Fruit fly (Drosophila melanogaster) whole organism, prepupa: ENCODE results near the gene vito.

Experiments
- Blimp-1 ChIP-seq: fragments of 200-800 bp; sonication (Bioruptor generic); optimal IDR thresholded peaks from 3 replicates; lab custom pipeline; 2017; ENCODE audit warnings: missing biosample characterization, missing genetic modification characterization, mild to moderate bottlenecking, moderate library complexity, missing genetic modification reagents
- CG10669 ChIP-seq: fragments of 200-800 bp; sonication (Bioruptor generic); optimal IDR thresholded peaks from 3 replicates; lab custom pipeline; 2018; ENCODE audit warnings: missing biosample characterization, mild to moderate bottlenecking, missing genetic modification characterization, moderate library complexity
- CG11762 ChIP-seq: fragments of 200-800 bp; sonication (Bioruptor generic); optimal IDR thresholded peaks from 3 replicates; lab custom pipeline; 2016; ENCODE audit warnings: missing biosample characterization, missing genetic modification characterization; ENCODE audit not compliant: insufficient read depth
- CG11902 ChIP-seq: fragments of 200-800 bp; sonication (Bioruptor generic); optimal IDR thresholded peaks from 3 replicates; lab custom pipeline; 2016; ENCODE audit warnings: missing biosample characterization, missing genetic modification characterization
- CG15336 ChIP-seq: fragments of 200-800 bp; sonication (Bioruptor generic); IDR thresholded peaks from 2 replicates; pipeline ENCODE4 v1.3.6; 2022; ENCODE audit warnings: missing biosample characterization, missing genetic modification characterization
- CG1621 ChIP-seq: fragments of 200-800 bp; sonication (Bioruptor generic); optimal IDR thresholded peaks from 3 replicates; lab custom pipeline; 2018; ENCODE audit warnings: missing biosample characterization, mild to moderate bottlenecking, missing genetic modification characterization
- CG16779 ChIP-seq: fragments of 200-800 bp; sonication (Bioruptor generic); optimal IDR thresholded peaks from 3 replicates; lab custom pipeline; 2017; ENCODE audit warnings: missing biosample characterization, mild to moderate bottlenecking, missing genetic modification characterization
- CG3032 ChIP-seq: fragments of 200-800 bp; optimal IDR thresholded peaks from 2 replicates; lab custom pipeline; 2019; ENCODE audit warnings: missing biosample characterization, mild to moderate bottlenecking, missing genetic modification characterization, moderate library complexity
- CG31627 ChIP-seq: fragments of 200-800 bp; sonication (Bioruptor generic); optimal IDR thresholded peaks from 3 replicates; lab custom pipeline; 2016; ENCODE audit warnings: missing biosample characterization, missing genetic modification characterization
- CG32006 ChIP-seq: fragments of 200-800 bp; sonication (Bioruptor generic); optimal IDR thresholded peaks from 3 replicates; lab custom pipeline; 2017; ENCODE audit warnings: missing biosample characterization, mild to moderate bottlenecking, missing genetic modification characterization
- CG34406 ChIP-seq: fragments of 200-800 bp; sonication (Bioruptor generic); optimal IDR thresholded peaks from 3 replicates; lab custom pipeline; 2016; ENCODE audit warnings: missing biosample characterization, missing genetic modification characterization
- CG3919 ChIP-seq: fragments of 200-800 bp; sonication (Bioruptor generic); optimal IDR thresholded peaks from 3 replicates; lab custom pipeline; 2016; ENCODE audit warnings: missing biosample characterization, missing genetic modification characterization
- CG4318 ChIP-seq: fragments of 200-800 bp; sonication (Bioruptor generic); optimal IDR thresholded peaks from 3 replicates; lab custom pipeline; 2017; ENCODE audit warnings: missing biosample characterization, mild to moderate bottlenecking, missing genetic modification characterization
- CG6163 ChIP-seq: fragments of 200-800 bp; sonication (Bioruptor generic); IDR thresholded peaks from 3 replicates; pipeline ENCODE4 v1.3.6; 2022; ENCODE audit warnings: missing biosample characterization, missing genetic modification characterization
- CG6276 ChIP-seq: fragments of 200-800 bp; sonication (Bioruptor generic); optimal IDR thresholded peaks from 2 replicates; lab custom pipeline; 2017; ENCODE audit warnings: missing biosample characterization, mild to moderate bottlenecking, missing genetic modification characterization
- CG6792 ChIP-seq: fragments of 200-800 bp; sonication (Bioruptor generic); optimal IDR thresholded peaks from 3 replicates; lab custom pipeline; 2016; ENCODE audit warnings: missing biosample characterization, missing genetic modification characterization
- CG6808 ChIP-seq: fragments of 200-800 bp; sonication (Bioruptor generic); optimal IDR thresholded peaks from 3 replicates; lab custom pipeline; 2017; ENCODE audit warnings: missing biosample characterization, missing genetic modification characterization, mild to moderate bottlenecking, moderate library complexity, missing genetic modification reagents
- CG8632 ChIP-seq: fragments of 200-800 bp; sonication (Bioruptor generic); optimal IDR thresholded peaks from 3 replicates; lab custom pipeline; 2016; ENCODE audit warnings: missing biosample characterization, missing genetic modification characterization
- Eip75B ChIP-seq: fragments of 200-800 bp; sonication (Bioruptor generic); optimal IDR thresholded peaks from 3 replicates; lab custom pipeline; 2016; ENCODE audit warnings: missing biosample characterization, missing genetic modification characterization
- Eip78C ChIP-seq: fragments of 200-800 bp; sonication (Bioruptor generic); peaks from one replicate; lab custom pipeline; 2016; ENCODE audit warnings: missing biosample characterization, missing genetic modification characterization
- Ets21C ChIP-seq: fragments of 200-800 bp; sonication (Bioruptor generic); optimal IDR thresholded peaks from 3 replicates; lab custom pipeline; 2016; ENCODE audit warnings: missing biosample characterization, missing genetic modification characterization
- Ets96B ChIP-seq: fragments of 200-800 bp; optimal IDR thresholded peaks from 2 replicates; lab custom pipeline; 2019; ENCODE audit warnings: missing biosample characterization, mild to moderate bottlenecking, missing genetic modification characterization, moderate library complexity
- Gug ChIP-seq: fragments of 200-800 bp; sonication (Bioruptor generic); IDR thresholded peaks from 2 replicates; pipeline ENCODE4 v1.3.6; 2022; ENCODE audit warnings: missing biosample characterization, missing genetic modification characterization
- Hr38 ChIP-seq: sonication (Bioruptor generic); optimal IDR thresholded peaks from 2 replicates; lab custom pipeline; 2016; ENCODE audit warnings: missing biosample characterization, missing genetic modification characterization
- Hr39 ChIP-seq: fragments of 200-800 bp; sonication (Bioruptor generic); optimal IDR thresholded peaks from 2 replicates; lab custom pipeline; 2016; ENCODE audit warnings: missing biosample characterization, missing genetic modification characterization
- Lpt ChIP-seq: fragments of 200-800 bp; sonication (Bioruptor generic); optimal IDR thresholded peaks from 3 replicates; lab custom pipeline; 2016; ENCODE audit warnings: missing biosample characterization, missing genetic modification characterization
- Met ChIP-seq: fragments of 200-800 bp; sonication (Bioruptor generic); optimal IDR thresholded peaks from 3 replicates; lab custom pipeline; 2016; ENCODE audit warnings: missing biosample characterization, missing genetic modification characterization
- OdsH ChIP-seq: fragments of 200-800 bp; sonication (Bioruptor generic); optimal IDR thresholded peaks from 3 replicates; lab custom pipeline; 2016; ENCODE audit warnings: missing biosample characterization, missing genetic modification characterization
- Smox ChIP-seq: fragments of 200-800 bp; sonication (Bioruptor generic); optimal IDR thresholded peaks from 3 replicates; lab custom pipeline; 2016; ENCODE audit warnings: missing biosample characterization, missing genetic modification characterization
- Sox102F ChIP-seq: fragments of 200-800 bp; sonication (Bioruptor generic); optimal IDR thresholded peaks from 2 replicates; lab custom pipeline; 2016; ENCODE audit warnings: missing biosample characterization, mild to moderate bottlenecking, missing genetic modification characterization
- Sox14 ChIP-seq: fragments of 200-800 bp; sonication (Bioruptor generic); optimal IDR thresholded peaks from 3 replicates; lab custom pipeline; 2016; ENCODE audit warnings: missing biosample characterization, missing genetic modification characterization
- Sox15 ChIP-seq: fragments of 200-800 bp; sonication (Bioruptor generic); optimal IDR thresholded peaks from 3 replicates; lab custom pipeline; 2016; ENCODE audit warnings: missing biosample characterization, missing genetic modification characterization
- achi ChIP-seq: fragments of 200-800 bp; sonication (Bioruptor generic); optimal IDR thresholded peaks from 3 replicates; lab custom pipeline; 2016; ENCODE audit warnings: missing biosample characterization, missing genetic modification characterization
- acj6 ChIP-seq: fragments of 200-800 bp; sonication (Bioruptor generic); optimal IDR thresholded peaks from 3 replicates; lab custom pipeline; 2016; ENCODE audit warnings: missing biosample characterization, missing genetic modification characterization
- dac ChIP-seq: fragments of 200-800 bp; sonication (Bioruptor generic); optimal IDR thresholded peaks from 2 replicates; lab custom pipeline; 2017; ENCODE audit warnings: missing biosample characterization, mild to moderate bottlenecking, missing genetic modification characterization
- eg ChIP-seq: fragments of 200-800 bp; sonication (Bioruptor generic); IDR thresholded peaks from 3 replicates; pipeline ENCODE4 v1.3.6; 2022; ENCODE audit warnings: missing biosample characterization, missing genetic modification characterization
- fd59A ChIP-seq: fragments of 200-800 bp; sonication (Bioruptor generic); optimal IDR thresholded peaks from 2 replicates; lab custom pipeline; 2017; ENCODE audit warnings: missing biosample characterization, mild to moderate bottlenecking, missing genetic modification characterization, missing genetic modification reagents
- fd85E ChIP-seq: fragments of 200-800 bp; sonication (Bioruptor generic); optimal IDR thresholded peaks from 3 replicates; lab custom pipeline; 2016; ENCODE audit warnings: missing biosample characterization, missing genetic modification characterization
- fkh ChIP-seq: fragments of 200-800 bp; sonication (Bioruptor generic); optimal IDR thresholded peaks from 3 replicates; lab custom pipeline; 2017; ENCODE audit warnings: missing biosample characterization, mild to moderate bottlenecking, missing genetic modification characterization, moderate library complexity
- lz ChIP-seq: fragments of 200-800 bp; sonication (Bioruptor generic); optimal IDR thresholded peaks from 3 replicates; lab custom pipeline; 2016; ENCODE audit warnings: missing biosample characterization, missing genetic modification characterization
- net ChIP-seq: fragments of 200-800 bp; sonication (Bioruptor generic); optimal IDR thresholded peaks from 3 replicates; lab custom pipeline; 2016; ENCODE audit warnings: missing biosample characterization, missing genetic modification characterization
- pdm3 ChIP-seq: fragments of 200-800 bp; sonication (Bioruptor generic); optimal IDR thresholded peaks from 3 replicates; lab custom pipeline; 2016; ENCODE audit warnings: missing biosample characterization, missing genetic modification characterization
- salr ChIP-seq, 2 experiments: fragments of 200-800 bp; sonication (Bioruptor generic); optimal IDR thresholded peaks; 3 replicates each; lab custom pipeline; 2016 to 2018; ENCODE audit warnings: missing biosample characterization in 2 of 2, missing genetic modification characterization in 2 of 2, mild to moderate bottlenecking in 1 of 2
- spab ChIP-seq: fragments of 200-800 bp; sonication (Bioruptor generic); optimal IDR thresholded peaks from 2 replicates; lab custom pipeline; 2017; ENCODE audit warnings: missing biosample characterization, mild to moderate bottlenecking, missing genetic modification characterization, missing genetic modification reagents
- ss ChIP-seq, 2 experiments: fragments of 200-800 bp; sonication (Bioruptor generic); optimal IDR thresholded peaks; 2 replicates in 1 of 2; 3 replicates in 1 of 2; lab custom pipeline; 2017 to 2018; ENCODE audit warnings: mild to moderate bottlenecking in 2 of 2, missing biosample characterization in 2 of 2, missing genetic modification characterization in 2 of 2, moderate library complexity in 1 of 2
- topi ChIP-seq: fragments of 200-800 bp; sonication (Bioruptor generic); optimal IDR thresholded peaks from 3 replicates; lab custom pipeline; 2016; ENCODE audit warnings: missing biosample characterization, missing genetic modification characterization
- vri ChIP-seq: fragments of 200-800 bp; sonication (Bioruptor generic); optimal IDR thresholded peaks from 3 replicates; lab custom pipeline; 2016; ENCODE audit warnings: missing biosample characterization, mild to moderate bottlenecking, missing genetic modification characterization

The vito gene

DNA sequence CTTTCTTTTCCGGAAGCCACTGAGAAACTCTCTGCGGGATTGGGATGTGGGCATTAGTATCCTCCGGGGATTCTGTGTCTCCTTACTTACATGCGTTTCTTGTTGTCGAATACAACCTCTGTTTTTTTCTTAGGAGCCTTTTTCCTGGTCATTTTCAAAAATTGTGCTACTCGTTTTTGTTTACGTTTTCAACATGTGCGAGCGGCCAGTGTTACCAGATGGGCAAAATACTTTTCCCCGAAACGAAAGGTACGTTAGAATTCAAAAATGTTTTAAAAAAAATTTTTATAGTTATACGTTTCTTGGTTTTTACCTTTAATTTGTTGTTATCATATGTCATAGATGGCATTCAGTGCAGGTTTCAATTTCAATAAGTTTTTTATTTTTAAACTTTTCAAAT is at the start of gene vito:
vito (minus strand) TSS at position 220 of the 400 bp plus-strand sequence.
- no peak for TF ChIP-seq CG11902 (GFP tag; lab: Kevin White, UChicago)
- no peak for TF ChIP-seq CG3919 (GFP tag; lab: Kevin White, UChicago)
- no peak for TF ChIP-seq CG34406
- no peak for TF ChIP-seq vri (GFP tag; lab: Kevin White, UChicago)
- no peak for TF ChIP-seq OdsH (GFP tag; lab: Kevin White, UChicago)
- TF ChIP-seq CG6808 (GFP tag; lab: Kevin White, UChicago): no peak
- TF ChIP-seq ss (GFP tag; optimal IDR thresholded peaks at IDR 0.05; lab: Kevin White, UChicago): no peak

DNA sequence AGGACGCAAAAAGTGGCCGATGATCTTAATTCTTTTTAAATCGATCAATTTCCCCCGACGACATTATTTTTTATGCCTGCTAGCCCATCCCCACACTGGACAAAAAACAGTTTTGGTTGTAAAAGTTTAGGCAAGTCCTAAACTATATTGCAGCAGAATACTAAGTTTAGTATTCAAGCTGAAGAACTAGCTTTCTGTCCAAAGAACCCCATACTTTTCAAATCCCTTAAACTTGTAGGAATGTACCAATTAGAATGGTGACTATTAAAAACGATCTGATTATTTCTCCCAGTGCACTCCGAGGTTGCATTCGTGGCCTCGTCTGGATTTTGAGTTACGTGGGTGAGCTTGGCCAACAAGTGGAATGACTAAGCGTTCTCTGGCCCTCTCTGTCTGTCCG is 48.4 kb upstream of the vito start:
- TF ChIP-seq CG6163 (0 out of 3 replicates have a peak, but pooled peaks have one; percentile 12), Smox (no peak), achi (GFP tag; lab: Kevin White, UChicago) (no peak), fd85E (no peak), CG15336 (GFP tag; lab: Robert Waterston, UW) (no peak), CG11902 (GFP tag; lab: Kevin White, UChicago) (no peak), CG1621 (tag; lab: Kevin White, UChicago) (no peak), spab (GFP tag; lab: Kevin White, UChicago) (peak; percentile 12), Gug (GFP tag; lab: Robert Waterston, UW) (no peak), CG34406 (peak; percentile 7), CG6276 (GFP tag; lab: Kevin White, UChicago) (no peak), CG6792 (GFP tag; lab: Kevin White, UChicago) (no peak), Hr38 (GFP tag; lab: Kevin White, UChicago) (no peak), fkh (GFP tag; lab: Kevin White, UChicago) (no peak), lz (GFP tag; lab: Kevin White, UChicago) (no peak), CG3032 (tag; lab: Kevin White, UChicago) (peak; percentile 36), vri (GFP tag; lab: Kevin White, UChicago) (no peak), acj6 (peak; percentile 28), Sox102F (GFP tag; lab: Kevin White, UChicago) (no peak), Hr39 (GFP tag; lab: Kevin White, UChicago) (no peak), Met (no peak), Ets21C (GFP tag; lab: Kevin White, UChicago) (no peak), Ets96B (tag; lab: Kevin White, UChicago) (peak; percentile 5), eg (GFP tag; lab: Robert Waterston, UW) (no peak), Lpt (GFP tag; lab: Kevin White, UChicago) (no peak), Eip75B (no peak), CG31627 (GFP tag; lab: Kevin White, UChicago) (no peak), Sox14 (GFP tag; lab: Kevin White, UChicago) (no peak), salr (GFP tag; optimal IDR thresholded peaks at IDR 0.05; lab: Kevin White, UChicago) (no peak), net (GFP tag; lab: Kevin White, UChicago) (no peak), Blimp-1 (GFP tag; lab: Kevin White, UChicago) (no peak), fd59A (GFP tag; lab: Kevin White, UChicago) (peak; percentile 19), CG3919 (GFP tag; lab: Kevin White, UChicago) (no peak), Eip78C (peak; percentile 52), topi (no peak), CG10669 (GFP tag; lab: Kevin White, UChicago) (peak; percentile 9), CG11762 (GFP tag; lab: Kevin White, UChicago) (no peak), Sox15 (GFP tag; lab: Kevin White, UChicago) (no peak), dac (GFP tag; lab: Kevin White, UChicago) (no peak), CG32006 (GFP tag; lab: Kevin White, UChicago) (peak; percentile 2), CG16779 (no peak), CG6808 (GFP tag; lab: Kevin White, UChicago) (no peak), CG4318 (GFP tag; lab: Kevin White, UChicago) (no peak), pdm3 (GFP tag; lab: Kevin White, UChicago) (no peak), OdsH (GFP tag; lab: Kevin White, UChicago) (no peak), CG8632 (GFP tag; lab: Kevin White, UChicago) (no peak), ss (GFP tag; optimal IDR thresholded peaks at IDR 0.05; lab: Kevin White, UChicago) (no peak)
- TF ChIP-seq, all 60 proteins: peak for 10
